Fruit fly (Drosophila melanogaster): ENCODE results near the gene CG8661.

The CG8661 gene

dm6 chrX:17305544-17305943 lies 21.2 kb upstream of the CG8661 start (continued):
- TF ChIP-seq CG8281 (tag; optimal IDR thresholded peaks at IDR 0.05) (no peak), vnd (GFP tag; IDR thresholded peaks at IDR 0.05; ENCODE audit: partially characterized antibody) (0 out of 3 replicates have a peak, but pooled peaks have one; percentile 30), row (GFP tag; IDR thresholded peaks at IDR 0.05) (peak; percentile 23; the same call in 1 of the 3 replicates), CG17385 (GFP tag; optimal IDR thresholded peaks at IDR 0.05) (peak; percentile 58), NFAT (GFP tag; IDR thresholded peaks at IDR 0.05) (no peak), CG3847 (GFP tag; IDR thresholded peaks at IDR 0.05) (peak; percentile 87), CG18262 (tag; optimal IDR thresholded peaks at IDR 0.05) (no peak), CG8924 (tag; optimal IDR thresholded peaks at IDR 0.05) (peak; percentile 11), CoRest (tag; optimal IDR thresholded peaks at IDR 0.05) (peak; percentile 51), CG6791 (GFP tag; IDR thresholded peaks at IDR 0.05; ENCODE audit: partially characterized antibody) (peak; percentile 82), eve (GFP tag; optimal IDR thresholded peaks at IDR 0.05) (no peak), pzg (GFP tag; optimal IDR thresholded peaks at IDR 0.05) (peak; percentile 89), dan (GFP tag; IDR thresholded peaks at IDR 0.05) (no peak), CG9215 (GFP tag; IDR thresholded peaks at IDR 0.05) (no peak), crp (GFP tag; optimal IDR thresholded peaks at IDR 0.05) (peak in 1 of 2 experiments; percentile 51), CG16863 (GFP tag; optimal IDR thresholded peaks at IDR 0.05) (no peak), CG15601 (tag; optimal IDR thresholded peaks at IDR 0.05) (peak; percentile 17), CG34224 (GFP tag; IDR thresholded peaks at IDR 0.05; ENCODE audit: partially characterized antibody) (peak; percentile 85), BEAF-32 (GFP tag; optimal IDR thresholded peaks at IDR 0.05) (peak; percentile 57), gt (GFP tag; IDR thresholded peaks at IDR 0.05) (no peak), CG13296 (GFP tag; optimal IDR thresholded peaks at IDR 0.05) (no peak), MESR4 (GFP tag; optimal IDR thresholded peaks at IDR 0.05) (peak; percentile 15), trem (tag; optimal IDR thresholded peaks at IDR 0.05) (peak; percentile 54), Ada2b (GFP tag; IDR thresholded peaks at IDR 0.05) (no peak), CG15696 (tag; optimal IDR thresholded peaks at IDR 0.05) (no peak), CG1647 (GFP tag; optimal IDR thresholded peaks at IDR 0.05) (no peak), gfzf (GFP tag; optimal IDR thresholded peaks at IDR 0.05) (peak; percentile 23), unc-4 (GFP tag; IDR thresholded peaks at IDR 0.05; ENCODE audit: partially characterized antibody) (peak; percentile 57), twi (tag; optimal IDR thresholded peaks at IDR 0.05) (no peak), CG4707 (GFP tag; optimal IDR thresholded peaks at IDR 0.05) (no peak), Kr (GFP tag; optimal IDR thresholded peaks at IDR 0.05) (no peak), Hsf (GFP tag; optimal IDR thresholded peaks at IDR 0.05) (no peak), Hmr (GFP tag; optimal IDR thresholded peaks at IDR 0.05) (peak; percentile 59), Ets97D (GFP tag; optimal IDR thresholded peaks at IDR 0.05) (peak; percentile 89), CG7745 (tag; optimal IDR thresholded peaks at IDR 0.05) (no peak), MBD-R2 (GFP tag; IDR thresholded peaks at IDR 0.05) (peak; percentile 45; the same call in 1 of the 2 replicates), Nf-YC (tag; optimal IDR thresholded peaks at IDR 0.05) (peak; percentile 6), zen2 (GFP tag; IDR thresholded peaks at IDR 0.05; ENCODE audit: partially characterized antibody) (peak; percentile 68), nmo (GFP tag; optimal IDR thresholded peaks at IDR 0.05) (peak; percentile 28), CG9727 (GFP tag; optimal IDR thresholded peaks at IDR 0.05) (no peak), Ssrp (tag; optimal IDR thresholded peaks at IDR 0.05) (no peak), bbx (GFP tag; IDR thresholded peaks at IDR 0.05; ENCODE audit: partially characterized antibody) (peak; percentile 69; the same call in 1 of the 2 replicates), tna (GFP tag; IDR thresholded peaks at IDR 0.05; ENCODE audit: partially characterized antibody) (no peak), Myb (GFP tag; optimal IDR thresholded peaks at IDR 0.05) (peak; percentile 97), so (GFP tag; IDR thresholded peaks at IDR 0.05) (no peak), CG2120 (GFP tag; optimal IDR thresholded peaks at IDR 0.05) (no peak), amos (GFP tag; IDR thresholded peaks at IDR 0.05; ENCODE audit: partially characterized antibody) (peak; percentile 69), mld (GFP tag; IDR thresholded peaks at IDR 0.05; ENCODE audit: partially characterized antibody) (no peak), ssp (GFP tag; IDR thresholded peaks at IDR 0.05) (no peak)
